Fruit fly (Drosophila melanogaster): ENCODE results near the gene CG31922.

Gene CG31922

DNA sequence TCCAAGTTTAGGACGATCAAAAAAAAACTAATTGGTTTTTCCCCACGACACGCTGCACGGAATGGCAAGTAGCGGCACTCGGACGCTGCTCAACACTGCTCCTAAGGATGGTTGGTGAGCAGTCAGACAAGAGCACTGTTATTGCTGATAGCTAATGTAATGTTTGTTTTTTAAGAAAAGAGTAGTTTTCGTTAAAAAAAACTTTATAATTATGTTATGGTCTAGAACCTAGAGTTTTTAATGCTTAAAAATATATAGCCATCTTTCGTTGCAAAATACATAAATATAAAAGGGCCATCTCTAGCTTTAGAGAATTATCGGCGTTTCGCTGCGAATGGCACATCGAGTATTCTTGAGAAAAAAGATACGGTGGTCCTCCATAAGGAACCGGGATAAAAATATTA is 2.7 kb downstream of the CG31922 start, which contains the start of the genes Charon and CG4887 (continued):
- peak; percentile 83 for TF ChIP-seq topi (GFP tag; optimal IDR thresholded peaks at IDR 0.05)
- no peak for TF ChIP-seq Eip93F (GFP tag; optimal IDR thresholded peaks at IDR 0.05)
- TF ChIP-seq CG11294 (GFP tag; IDR thresholded peaks at IDR 0.05): peak; percentile 66; the same call in 1 of the 2 replicates
- TF ChIP-seq ss (GFP tag; optimal IDR thresholded peaks at IDR 0.05): no peak
- TF ChIP-seq CG9139 (GFP tag; optimal IDR thresholded peaks at IDR 0.05): no peak
- no peak for TF ChIP-seq svp (GFP tag)

DNA sequence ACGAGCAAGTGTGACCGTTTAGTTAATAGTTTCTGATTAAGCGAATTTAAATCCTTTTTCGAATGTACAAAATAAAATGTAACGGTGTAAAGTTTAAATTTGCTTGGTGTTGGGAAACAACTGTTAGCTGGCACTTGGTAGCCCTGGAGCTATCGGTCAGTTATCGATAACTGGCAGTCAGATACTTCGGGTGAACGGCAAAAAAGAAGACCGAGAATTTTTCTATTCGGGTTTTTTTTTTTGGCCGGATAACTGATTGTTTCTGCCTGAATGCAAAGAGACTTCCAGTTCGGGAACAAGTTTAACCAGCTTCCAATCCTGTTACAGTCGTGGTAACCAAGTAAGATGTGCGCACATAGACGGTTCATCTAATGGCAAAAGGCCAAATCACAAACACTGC is 7.5 kb downstream of the CG31922 start, which contains the start of gene CG4896:
Gene CG4896 (plus strand): TSS at position 169 of the 400 bp plus-strand sequence.
- 0 out of 3 replicates have a peak, but pooled peaks have one; percentile 13 for TF ChIP-seq CG8119 (GFP tag; IDR thresholded peaks at IDR 0.05)
- TF ChIP-seq esn (GFP tag; optimal IDR thresholded peaks at IDR 0.05): peak; percentile 22
- TF ChIP-seq Smox (GFP tag; optimal IDR thresholded peaks at IDR 0.05): no peak
- no peak for TF ChIP-seq dsx (GFP tag; optimal IDR thresholded peaks at IDR 0.05; ENCODE audit: poor library complexity, severe bottlenecking)
- peak; percentile 33; the same call in 1 of the 3 replicates for TF ChIP-seq eg (GFP tag; IDR thresholded peaks at IDR 0.05)
- TF ChIP-seq fkh (GFP tag; optimal IDR thresholded peaks at IDR 0.05): no peak
- no peak for TF ChIP-seq Eip93F (GFP tag; optimal IDR thresholded peaks at IDR 0.05)
- TF ChIP-seq Eip78C (GFP tag): no peak
- no peak for TF ChIP-seq Hr38 (GFP tag; optimal IDR thresholded peaks at IDR 0.05)
- TF ChIP-seq vri (GFP tag; optimal IDR thresholded peaks at IDR 0.05): no peak
- no peak for TF ChIP-seq acj6 (GFP tag; optimal IDR thresholded peaks at IDR 0.05)
- TF ChIP-seq CG6808 (GFP tag; optimal IDR thresholded peaks at IDR 0.05): no peak
- TF ChIP-seq net (GFP tag; optimal IDR thresholded peaks at IDR 0.05): no peak
- no peak for TF ChIP-seq CG6163 (GFP tag; IDR thresholded peaks at IDR 0.05)
- TF ChIP-seq Hr39 (GFP tag; optimal IDR thresholded peaks at IDR 0.05): no peak
- TF ChIP-seq spab (GFP tag; optimal IDR thresholded peaks at IDR 0.05): no peak
- no peak for TF ChIP-seq CG3919 (GFP tag; optimal IDR thresholded peaks at IDR 0.05)
- TF ChIP-seq CG15336 (GFP tag; IDR thresholded peaks at IDR 0.05): peak; percentile 16; the same call in 1 of the 2 replicates

DNA sequence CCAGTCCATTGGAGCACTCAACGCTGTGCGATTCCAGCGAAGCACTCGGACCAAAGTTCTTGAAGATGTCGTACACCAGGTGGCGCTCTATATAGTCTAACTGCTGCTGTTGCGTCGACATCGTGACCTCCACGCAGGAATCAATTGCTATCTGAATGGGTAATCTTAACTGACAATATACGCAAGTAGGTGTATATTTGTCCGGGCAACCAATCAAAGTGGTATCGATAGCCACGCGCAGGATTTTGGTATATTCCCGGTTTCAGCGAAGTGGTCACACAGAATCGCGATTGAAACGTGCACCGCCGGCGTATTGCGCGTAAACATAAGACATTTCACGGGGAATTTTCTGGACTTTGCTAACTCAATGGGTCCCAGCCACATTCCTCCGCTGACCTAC is 13.8 kb downstream of the CG31922 start, which contains the start of the genes CG5126 and Tgt:
Gene CG5126 (minus strand): TSS at position 222 of the 400 bp plus-strand sequence.
Gene Tgt (plus strand): TSS at position 267 of the 400 bp plus-strand sequence.
- TF ChIP-seq CG31627 (GFP tag; optimal IDR thresholded peaks at IDR 0.05) (no peak), OdsH (GFP tag; optimal IDR thresholded peaks at IDR 0.05) (no peak), CG15336 (GFP tag; IDR thresholded peaks at IDR 0.05) (no peak), CG1621 (tag; optimal IDR thresholded peaks at IDR 0.05) (peak; percentile 94), Sox14 (GFP tag; optimal IDR thresholded peaks at IDR 0.05) (no peak)

DNA sequence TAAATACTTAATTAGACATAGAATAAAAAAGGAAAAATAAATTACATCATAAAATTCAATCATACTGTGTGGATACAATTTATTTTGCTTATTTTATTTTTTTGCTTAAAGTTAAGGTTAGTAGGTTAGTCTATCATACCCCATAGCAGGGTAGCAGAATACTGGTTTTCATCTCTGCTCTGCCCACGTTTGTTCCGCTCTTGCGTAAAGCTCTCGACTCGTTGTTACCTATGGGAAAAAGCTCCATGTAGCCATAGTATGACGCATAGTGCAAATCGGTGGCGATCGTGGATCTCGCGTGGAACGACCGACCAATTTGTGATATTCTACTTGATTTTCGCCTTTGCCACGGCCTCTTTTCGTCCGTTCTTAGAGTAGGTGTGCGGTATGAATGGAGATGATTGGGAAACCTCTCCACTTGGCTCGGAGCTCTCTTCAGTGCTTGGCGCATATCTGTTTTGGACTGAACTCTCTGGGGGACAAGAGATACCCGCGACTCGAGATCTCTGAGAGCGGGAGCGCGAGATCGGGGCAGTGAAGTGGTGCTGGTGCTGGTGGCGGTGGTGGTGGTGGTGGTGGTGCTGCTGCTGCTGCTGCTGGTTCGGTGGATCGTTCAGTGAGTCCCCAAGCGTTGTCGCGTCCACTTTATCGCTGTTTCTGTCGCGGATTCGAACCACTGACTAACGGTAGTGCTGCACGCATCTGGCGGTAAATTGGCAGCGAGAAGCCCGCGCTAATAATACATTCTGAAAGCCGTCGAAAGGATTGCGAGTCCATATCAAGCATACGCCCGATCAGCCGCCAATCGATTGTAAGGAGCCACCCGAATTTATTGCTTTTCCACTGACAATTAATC is 15.9 kb downstream of the CG31922 start, which contains the start of gene CG5001:
Gene CG5001 (plus strand): TSS at position 116 of the 856 bp plus-strand sequence.
- TF ChIP-seq fd85E (GFP tag; optimal IDR thresholded peaks at IDR 0.05): no peak
- TF ChIP-seq Hr39 (GFP tag; optimal IDR thresholded peaks at IDR 0.05): no peak
- peak; percentile 95 for TF ChIP-seq Eip78C (GFP tag)
- peak; percentile 66 for TF ChIP-seq CG16779 (tag; optimal IDR thresholded peaks at IDR 0.05)
- no peak for TF ChIP-seq OdsH (GFP tag; optimal IDR thresholded peaks at IDR 0.05)
- no peak for TF ChIP-seq Eip75B (GFP tag; optimal IDR thresholded peaks at IDR 0.05)
- TF ChIP-seq dac (GFP tag; optimal IDR thresholded peaks at IDR 0.05): peak; percentile 22
- TF ChIP-seq dsx (GFP tag; optimal IDR thresholded peaks at IDR 0.05; ENCODE audit: poor library complexity, severe bottlenecking): peak; percentile 76
- TF ChIP-seq ss (GFP tag; optimal IDR thresholded peaks at IDR 0.05): peak in 1 of 2 experiments; percentile 22
- TF ChIP-seq Hr4 (GFP tag; optimal IDR thresholded peaks at IDR 0.05): no peak
- TF ChIP-seq spab (GFP tag; optimal IDR thresholded peaks at IDR 0.05): peak; percentile 65
- no peak for TF ChIP-seq Sox102F (GFP tag; optimal IDR thresholded peaks at IDR 0.05)
- peak; percentile 69 for TF ChIP-seq CG31627 (GFP tag; optimal IDR thresholded peaks at IDR 0.05)
- TF ChIP-seq Met (GFP tag; optimal IDR thresholded peaks at IDR 0.05): no peak
- TF ChIP-seq CG3919 (GFP tag; optimal IDR thresholded peaks at IDR 0.05): peak; percentile 83
- TF ChIP-seq CG6163 (GFP tag; IDR thresholded peaks at IDR 0.05): peak; percentile 87
- TF ChIP-seq CG6854 (GFP tag; optimal IDR thresholded peaks at IDR 0.05): peak; percentile 1
- TF ChIP-seq CG6808 (GFP tag; optimal IDR thresholded peaks at IDR 0.05): no peak
- peak; percentile 83 for TF ChIP-seq net (GFP tag; optimal IDR thresholded peaks at IDR 0.05)
- no peak for TF ChIP-seq topi (GFP tag; optimal IDR thresholded peaks at IDR 0.05)
- no peak for TF ChIP-seq CG4318 (GFP tag; optimal IDR thresholded peaks at IDR 0.05)
- TF ChIP-seq CG11902 (GFP tag; optimal IDR thresholded peaks at IDR 0.05): peak; percentile 42
- TF ChIP-seq Ets96B (tag; optimal IDR thresholded peaks at IDR 0.05): peak; percentile 81
- TF ChIP-seq CG9139 (GFP tag; optimal IDR thresholded peaks at IDR 0.05): no peak
- TF ChIP-seq Blimp-1 (GFP tag; optimal IDR thresholded peaks at IDR 0.05): no peak
- peak; percentile 75 for TF ChIP-seq CG32006 (GFP tag; optimal IDR thresholded peaks at IDR 0.05)
- TF ChIP-seq achi (GFP tag; optimal IDR thresholded peaks at IDR 0.05): peak; percentile 72
- no peak for TF ChIP-seq CG11762 (GFP tag; optimal IDR thresholded peaks at IDR 0.05; ENCODE audit: insufficient read depth)
